Fruit fly (Drosophila melanogaster): ENCODE results near the gene CG46399.
A peak's percentile ranks its signal among the peaks of the same experiment; 100 is the strongest.

Gene CG46399

dm6 chrX:14837983-14838382 is 21.1 kb upstream of the CG46399 start, which contains the start of gene Grx5 (continued):
- TF ChIP-seq CG10321 (GFP tag; IDR thresholded peaks at IDR 0.05) = no peak
- no peak for TF ChIP-seq sisA (GFP tag; IDR thresholded peaks at IDR 0.05)
- TF ChIP-seq Sox102F (GFP tag; optimal IDR thresholded peaks at IDR 0.05) = no peak
- peak in 1 of 2 experiments; percentile 61 for TF ChIP-seq Pdp1 (GFP tag; optimal IDR thresholded peaks at IDR 0.05)
- TF ChIP-seq zf30C (GFP tag; optimal IDR thresholded peaks at IDR 0.05) = no peak
- TF ChIP-seq amos (GFP tag; IDR thresholded peaks at IDR 0.05; ENCODE audit: partially characterized antibody) = peak; percentile 61; the same call in 1 of the 2 replicates
- TF ChIP-seq row (GFP tag; IDR thresholded peaks at IDR 0.05) = no peak
- TF ChIP-seq CG2712 (tag; optimal IDR thresholded peaks at IDR 0.05) = no peak
- no peak for TF ChIP-seq CG11398 (GFP tag; optimal IDR thresholded peaks at IDR 0.05)
- no peak for TF ChIP-seq CG12236 (GFP tag; optimal IDR thresholded peaks at IDR 0.05)
- no peak for TF ChIP-seq lmd (GFP tag; IDR thresholded peaks at IDR 0.05)
- no peak for TF ChIP-seq Spps (tag; optimal IDR thresholded peaks at IDR 0.05)
- TF ChIP-seq gsb (GFP tag; IDR thresholded peaks at IDR 0.05) = no peak

DNA sequence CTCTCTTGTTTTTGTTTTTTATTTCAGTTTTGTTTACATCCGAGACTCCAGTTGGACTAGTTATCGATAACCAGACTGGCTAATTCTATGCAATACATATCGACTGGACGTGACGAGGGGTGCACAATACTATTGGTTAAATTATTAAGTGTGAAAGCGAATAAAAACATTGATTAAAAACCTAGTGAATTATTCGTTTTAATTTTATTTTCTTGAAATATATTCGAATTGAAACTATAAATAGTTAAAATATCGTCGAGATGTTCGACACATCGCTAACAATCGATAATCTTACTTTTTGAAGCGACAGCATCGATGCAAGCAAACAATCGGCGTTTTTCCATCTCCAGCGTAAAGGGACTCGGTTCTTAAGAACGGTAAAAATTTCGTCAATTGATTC is 20.0 kb upstream of the CG46399 start, which contains the start of the genes CG32590 and Flo2:
CG32590 (minus strand) TSS at position 60 of the 400 bp plus-strand sequence.
Flo2 (plus strand) TSS at position 330 of the 400 bp plus-strand sequence.
- no peak for TF ChIP-seq CkIIα-i1 (GFP tag; IDR thresholded peaks at IDR 0.05)
- peak; percentile 40 for TF ChIP-seq CG11398 (GFP tag; optimal IDR thresholded peaks at IDR 0.05)
- peak; percentile 92 for TF ChIP-seq CG2129 (GFP tag; IDR thresholded peaks at IDR 0.05; ENCODE audit: partially characterized antibody)
- TF ChIP-seq MBD-R2 (GFP tag; IDR thresholded peaks at IDR 0.05) = peak; percentile 75
- TF ChIP-seq Awh (GFP tag; IDR thresholded peaks at IDR 0.05) = peak; percentile 77
- peak; percentile 99 for TF ChIP-seq sna (GFP tag; IDR thresholded peaks at IDR 0.05; ENCODE audit: partially characterized antibody)
- no peak for TF ChIP-seq cg (GFP tag; optimal IDR thresholded peaks at IDR 0.05)
- TF ChIP-seq CG9437 (GFP tag; optimal IDR thresholded peaks at IDR 0.05) = no peak
- peak; percentile 70 for TF ChIP-seq CG17359 (tag; optimal IDR thresholded peaks at IDR 0.05)
- peak; percentile 66 for TF ChIP-seq NfI (GFP tag; optimal IDR thresholded peaks at IDR 0.05)
- peak; percentile 86 for TF ChIP-seq CG7928 (GFP tag; optimal IDR thresholded peaks at IDR 0.05)
- peak; percentile 59 for TF ChIP-seq Blimp-1 (GFP tag; optimal IDR thresholded peaks at IDR 0.05)
- TF ChIP-seq dmrt99B (tag; optimal IDR thresholded peaks at IDR 0.05) = peak; percentile 54
- TF ChIP-seq bsh (GFP tag; optimal IDR thresholded peaks at IDR 0.05) = peak in 1 of 2 experiments; percentile 76
- TF ChIP-seq pum (GFP tag; optimal IDR thresholded peaks at IDR 0.05) = peak; percentile 74
- peak; percentile 26 for TF ChIP-seq exex (tag; optimal IDR thresholded peaks at IDR 0.05)
- TF ChIP-seq CG12071 (GFP tag; optimal IDR thresholded peaks at IDR 0.05) = peak; percentile 6
- no peak for TF ChIP-seq sima (GFP tag; optimal IDR thresholded peaks at IDR 0.05)
- peak; percentile 56 for TF ChIP-seq slou (GFP tag; optimal IDR thresholded peaks at IDR 0.05)
- peak; percentile 95 for TF ChIP-seq Bgb (GFP tag; IDR thresholded peaks at IDR 0.05; ENCODE audit: partially characterized antibody)
- peak; percentile 44 for TF ChIP-seq Nf-YC (tag; optimal IDR thresholded peaks at IDR 0.05)
- peak; percentile 71 for TF ChIP-seq CG11085 (GFP tag; IDR thresholded peaks at IDR 0.05)
- peak; percentile 86 for TF ChIP-seq lilli (GFP tag; optimal IDR thresholded peaks at IDR 0.05)
- peak; percentile 79 for TF ChIP-seq CG11560 (tag; IDR thresholded peaks at IDR 0.05)
- no peak for TF ChIP-seq scrt (GFP tag; optimal IDR thresholded peaks at IDR 0.05)
- peak; percentile 31 for TF ChIP-seq CG3838 (GFP tag; optimal IDR thresholded peaks at IDR 0.05)
- no peak for TF ChIP-seq prd (optimal IDR thresholded peaks at IDR 0.05)
- peak; percentile 91 for TF ChIP-seq prd (GFP tag; IDR thresholded peaks at IDR 0.05)
- TF ChIP-seq CG5180 (GFP tag; optimal IDR thresholded peaks at IDR 0.05) = no peak
- TF ChIP-seq chn (GFP tag; optimal IDR thresholded peaks at IDR 0.05) = peak; percentile 69
- TF ChIP-seq oc (tag; optimal IDR thresholded peaks at IDR 0.05) = no peak
- TF ChIP-seq CG14710 (tag; optimal IDR thresholded peaks at IDR 0.05) = peak; percentile 80
- TF ChIP-seq zf30C (GFP tag; optimal IDR thresholded peaks at IDR 0.05) = no peak
- TF ChIP-seq Dbx (GFP tag; IDR thresholded peaks at IDR 0.05) = peak; percentile 94
- TF ChIP-seq CG2889 (GFP tag; IDR thresholded peaks at IDR 0.05) = peak; percentile 69; the same call in 2 of the 3 replicates
- TF ChIP-seq Lim3 (GFP tag; IDR thresholded peaks at IDR 0.05) = peak; percentile 18; the same call in 1 of the 2 replicates
- peak; percentile 98 for TF ChIP-seq vnd (GFP tag; IDR thresholded peaks at IDR 0.05; ENCODE audit: partially characterized antibody)
- peak; percentile 28 for TF ChIP-seq Dp (GFP tag; optimal IDR thresholded peaks at IDR 0.05)
